Worm (Caenorhabditis elegans) whole organism, L4/young adult: ENCODE data around the gene pigg-1.

Source experiments
- W03F9.2 ChIP-seq: fragments of 150-350 bp; optimal IDR thresholded peaks from 2 replicates; lab custom pipeline; 2014; ENCODE audit warnings: missing biosample characterization, missing genetic modification characterization
- him-1 ChIP-seq: sonication (generic microtip); optimal IDR thresholded peaks from 2 replicates; lab custom pipeline; 2016; ENCODE audit warnings: missing genotype, missing genetic modification reagents, missing genetic modification characterization, missing compliant biosample characterization

DNA sequence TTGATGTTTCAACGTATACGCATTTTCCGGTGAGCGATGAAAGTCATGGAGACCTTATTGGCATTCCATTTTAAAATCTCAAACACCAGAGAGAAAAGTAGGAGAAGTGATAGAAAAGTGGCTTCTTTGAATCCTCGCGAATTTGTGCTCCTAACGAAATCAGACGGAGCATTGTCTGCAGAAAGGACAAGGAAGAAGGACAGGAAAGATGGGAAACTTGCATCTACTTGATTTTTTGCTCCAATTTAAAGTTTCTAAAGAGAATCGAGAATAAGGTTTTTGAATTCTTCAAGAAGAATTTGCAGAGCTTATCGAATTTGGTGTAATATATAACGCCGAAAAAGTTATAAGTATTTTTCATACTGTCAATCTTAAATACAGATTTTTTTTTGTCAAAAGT, 49.0 kb downstream of the pigg-1 start:
- TF ChIP-seq W03F9.2 (tag; lab: Kevin White, UChicago) (no peak), him-1 (no peak)
